Fruit fly (Drosophila melanogaster) whole organism, pupa: ENCODE results near the gene CG13766.

Source experiments
- CG10348 ChIP-seq: fragments of 200-800 bp; sonication (Bioruptor generic); IDR thresholded peaks from 2 replicates; pipeline ENCODE4 v1.3.6; 2022; ENCODE audit warnings: missing biosample characterization, missing genetic modification characterization
- CG12605 ChIP-seq: fragments of 200-800 bp; sonication (Bioruptor generic); IDR thresholded peaks from 2 replicates; pipeline ENCODE4 v1.3.6; 2022; ENCODE audit warnings: missing biosample characterization, missing genetic modification characterization
- CG13204 ChIP-seq: fragments of 200-800 bp; sonication (Bioruptor generic); optimal IDR thresholded peaks from 2 replicates; lab custom pipeline; 2018; ENCODE audit warnings: missing biosample characterization, mild to moderate bottlenecking, missing genetic modification characterization, moderate library complexity
- CG14655 ChIP-seq: fragments of 200-800 bp; sonication (Bioruptor generic); optimal IDR thresholded peaks from 3 replicates; lab custom pipeline; 2017; ENCODE audit warnings: mild to moderate bottlenecking, missing biosample characterization, missing genetic modification reagents, missing genetic modification characterization
- CG15710 ChIP-seq: fragments of 200-800 bp; sonication (Bioruptor generic); optimal IDR thresholded peaks from 2 replicates; lab custom pipeline; 2018; ENCODE audit warnings: missing biosample characterization, mild to moderate bottlenecking, missing genetic modification characterization, moderate library complexity
- CG17806 ChIP-seq: fragments of 200-800 bp; sonication (Bioruptor generic); optimal IDR thresholded peaks from 2 replicates; lab custom pipeline; 2018; ENCODE audit warnings: missing biosample characterization, mild to moderate bottlenecking, missing genetic modification characterization, moderate library complexity
- CG32121 ChIP-seq: fragments of 200-800 bp; sonication (Bioruptor generic); IDR thresholded peaks from 2 replicates; pipeline ENCODE4 v1.3.6; 2022; ENCODE audit warnings: missing biosample characterization, missing genetic modification characterization
- CG34367 ChIP-seq: fragments of 200-800 bp; sonication (Bioruptor generic); optimal IDR thresholded peaks from 2 replicates; lab custom pipeline; 2018; ENCODE audit warnings: missing biosample characterization, mild to moderate bottlenecking, missing genetic modification characterization
- CG4496 ChIP-seq: fragments of 200-800 bp; sonication (Bioruptor generic); IDR thresholded peaks from 3 replicates; pipeline ENCODE4 v1.3.6; 2022; ENCODE audit warnings: missing biosample characterization, missing genetic modification characterization
- CG8159 ChIP-seq: fragments of 200-800 bp; sonication (Bioruptor generic); optimal IDR thresholded peaks from 3 replicates; lab custom pipeline; 2018; ENCODE audit warnings: missing biosample characterization, mild to moderate bottlenecking, missing genetic modification characterization, moderate library complexity
- CG8301 ChIP-seq: fragments of 200-800 bp; sonication (Bioruptor generic); optimal IDR thresholded peaks from 2 replicates; lab custom pipeline; 2018; ENCODE audit warnings: missing biosample characterization, mild to moderate bottlenecking, missing genetic modification characterization
- CG9948 ChIP-seq: fragments of 200-800 bp; sonication (Bioruptor generic); optimal IDR thresholded peaks from 2 replicates; lab custom pipeline; 2018; ENCODE audit warnings: missing biosample characterization, mild to moderate bottlenecking, missing genetic modification characterization, moderate library complexity
- D1 ChIP-seq: fragments of 200-800 bp; sonication (Bioruptor generic); optimal IDR thresholded peaks from 2 replicates; lab custom pipeline; 2018; ENCODE audit warnings: missing biosample characterization, mild to moderate bottlenecking, missing genetic modification characterization, moderate library complexity
- EcR ChIP-seq: fragments of 200-800 bp; sonication (Bioruptor generic); optimal IDR thresholded peaks from 3 replicates; lab custom pipeline; 2019; ENCODE audit warnings: missing biosample characterization, missing genetic modification characterization, mild to moderate bottlenecking, moderate library complexity, missing genetic modification reagents
- Ets98B ChIP-seq: fragments of 200-800 bp; sonication (Bioruptor generic); IDR thresholded peaks from 2 replicates; pipeline ENCODE4 v1.3.6; 2022; ENCODE audit warnings: missing biosample characterization, missing genetic modification characterization
- Pif1A ChIP-seq: fragments of 200-800 bp; sonication (Bioruptor generic); optimal IDR thresholded peaks from 3 replicates; lab custom pipeline; 2016; ENCODE audit warnings: missing biosample characterization, missing genetic modification characterization
- Pif1B ChIP-seq: fragments of 200-800 bp; sonication (Bioruptor generic); optimal IDR thresholded peaks from 3 replicates; lab custom pipeline; 2016; ENCODE audit warnings: missing biosample characterization, missing genetic modification characterization
- Snoo ChIP-seq: fragments of 200-800 bp; sonication (Bioruptor generic); optimal IDR thresholded peaks from 3 replicates; lab custom pipeline; 2017; ENCODE audit warnings: missing biosample characterization, mild to moderate bottlenecking, missing genetic modification characterization, inconsistent platforms
- fd96Ca ChIP-seq: fragments of 200-800 bp; sonication (Bioruptor generic); IDR thresholded peaks from 3 replicates; pipeline ENCODE4 v1.3.6; 2022; ENCODE audit warnings: missing biosample characterization, missing genetic modification characterization
- gl ChIP-seq: fragments of 200-800 bp; sonication (Bioruptor generic); optimal IDR thresholded peaks from 2 replicates; lab custom pipeline; 2018; ENCODE audit warnings: missing biosample characterization, mild to moderate bottlenecking, missing genetic modification characterization
- rn ChIP-seq: fragments of 200-800 bp; sonication (Bioruptor generic); IDR thresholded peaks from 2 replicates; pipeline ENCODE4 v1.3.6; 2022; ENCODE audit warnings: missing biosample characterization, missing genetic modification characterization

The CG13766 gene

dm6 chr2L:6566020-6566687, at the start of gene CG13766:
TSS of gene CG13766 (minus strand) at chr2L:6566181.
- TF ChIP-seq CG10348 = no peak
- no peak for TF ChIP-seq CG15710 (tag; lab: Kevin White, UChicago)
- no peak for TF ChIP-seq CG34367 (tag; lab: Kevin White, UChicago)
- no peak for TF ChIP-seq CG32121 (GFP tag; lab: Robert Waterston, UW)
- TF ChIP-seq CG14655 (GFP tag; lab: Kevin White, UChicago) = no peak

- no peak for TF ChIP-seq CG4496 (GFP tag; lab: Robert Waterston, UW)
- TF ChIP-seq fd96Ca (GFP tag; lab: Robert Waterston, UW) = no peak
- no peak for TF ChIP-seq rn (GFP tag; lab: Robert Waterston, UW)
These were observed 48.4 kb upstream of the CG13766 start for dm6 chr2L:6614229-6614935.

DNA sequence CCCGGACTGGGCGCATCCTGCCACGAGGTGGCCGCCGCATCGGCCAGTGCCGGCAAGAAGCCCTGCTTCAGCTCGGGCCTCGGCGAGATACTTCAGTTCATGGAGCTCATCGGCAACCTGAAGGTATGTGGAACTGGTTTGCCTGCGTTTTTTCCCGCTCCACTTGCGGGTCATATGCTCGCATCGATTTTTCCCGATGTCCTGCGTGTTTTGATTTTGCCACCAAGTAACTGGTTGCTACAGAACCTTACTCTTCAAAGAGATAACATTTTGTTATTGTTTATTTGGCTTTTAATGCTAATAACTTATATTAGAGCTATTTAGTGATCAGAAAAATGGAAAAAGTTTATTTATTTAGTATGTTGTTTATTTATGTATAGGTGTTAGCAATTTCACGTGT, 47.2 kb upstream of the CG13766 start:
- TF ChIP-seq fd96Ca (GFP tag; lab: Robert Waterston, UW) (no peak), CG17806 (tag; lab: Kevin White, UChicago) (no peak), Pif1B (GFP tag; lab: Kevin White, UChicago) (no peak), CG14655 (GFP tag; lab: Kevin White, UChicago) (no peak), rn (GFP tag; lab: Robert Waterston, UW) (no peak), gl (tag; lab: Kevin White, UChicago) (no peak), Pif1A (GFP tag; lab: Kevin White, UChicago) (no peak)

- TF ChIP-seq CG10348 = peak; percentile 100
- TF ChIP-seq CG15710 (tag; lab: Kevin White, UChicago) = peak; percentile 100
- peak; percentile 100 for TF ChIP-seq D1 (tag; lab: Kevin White, UChicago)
- TF ChIP-seq Ets98B = peak; percentile 100
- TF ChIP-seq CG12605 (GFP tag; lab: Robert Waterston, UW) = peak; percentile 100
- peak; percentile 100 for TF ChIP-seq CG4496 (GFP tag; lab: Robert Waterston, UW)
- peak; percentile 100 for TF ChIP-seq CG17806 (tag; lab: Kevin White, UChicago)
- peak; percentile 100 for TF ChIP-seq fd96Ca (GFP tag; lab: Robert Waterston, UW)
- TF ChIP-seq CG8301 (tag; lab: Kevin White, UChicago) = peak; percentile 100
- peak; percentile 100 for TF ChIP-seq CG34367 (tag; lab: Kevin White, UChicago)
- TF ChIP-seq CG14655 (GFP tag; lab: Kevin White, UChicago) = peak; percentile 100
- TF ChIP-seq CG8159 (tag; lab: Kevin White, UChicago) = peak; percentile 100
- TF ChIP-seq gl (tag; lab: Kevin White, UChicago) = peak; percentile 100
- TF ChIP-seq Pif1A (GFP tag; lab: Kevin White, UChicago) = peak; percentile 100
- TF ChIP-seq CG9948 (tag; lab: Kevin White, UChicago) = peak; percentile 100
- peak; percentile 100 for TF ChIP-seq Pif1B (GFP tag; lab: Kevin White, UChicago)
- peak; percentile 87 for TF ChIP-seq EcR (GFP tag; lab: Kevin White, UChicago)
- TF ChIP-seq CG13204 (GFP tag; lab: Kevin White, UChicago) = peak; percentile 100
- peak; percentile 100 for TF ChIP-seq rn (GFP tag; lab: Robert Waterston, UW)
- TF ChIP-seq Snoo = peak; percentile 100
- TF ChIP-seq CG32121 (GFP tag; lab: Robert Waterston, UW) = peak; percentile 100
These were observed 46.6 kb upstream of the CG13766 start for dm6 chr2L:6612477-6613004.

DNA sequence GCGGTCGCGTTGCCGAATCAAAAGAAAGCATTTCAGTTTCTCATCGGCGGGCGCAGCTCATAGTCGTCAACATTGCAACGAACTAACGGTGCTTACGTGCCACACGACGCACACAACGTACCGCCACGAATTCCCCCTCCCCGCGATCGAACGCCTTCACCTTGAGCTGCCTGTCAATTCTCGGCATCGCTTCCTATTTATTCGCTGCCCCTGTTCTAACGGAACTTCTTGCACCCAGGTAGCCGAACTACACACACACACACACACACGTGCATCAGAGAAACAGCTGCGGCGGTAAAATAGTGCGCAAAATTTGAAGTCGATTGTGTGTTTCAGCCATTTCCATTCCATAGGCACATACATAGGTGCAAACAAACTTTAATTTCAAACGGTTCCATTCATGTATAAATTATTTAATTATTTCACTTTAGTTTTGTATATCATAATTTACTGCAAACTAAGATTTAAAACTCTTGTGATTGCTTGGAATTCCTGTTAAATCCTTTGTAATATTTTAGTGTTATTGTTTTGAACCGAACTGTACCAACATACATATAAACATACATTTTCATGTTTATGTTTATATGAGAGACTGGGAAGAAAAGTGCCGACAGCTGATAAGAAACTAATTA, 45.5 kb upstream of the CG13766 start:
- TF ChIP-seq rn (GFP tag; lab: Robert Waterston, UW) = no peak
- no peak for TF ChIP-seq CG13204 (GFP tag; lab: Kevin White, UChicago)
- TF ChIP-seq Ets98B = no peak
- peak; percentile 13 for TF ChIP-seq CG8301 (tag; lab: Kevin White, UChicago)
- no peak for TF ChIP-seq CG9948 (tag; lab: Kevin White, UChicago)
- no peak for TF ChIP-seq gl (tag; lab: Kevin White, UChicago)
- TF ChIP-seq fd96Ca (GFP tag; lab: Robert Waterston, UW) = 0 out of 3 replicates have a peak, but pooled peaks have one; percentile 12
- no peak for TF ChIP-seq Snoo
- no peak for TF ChIP-seq CG17806 (tag; lab: Kevin White, UChicago)
- TF ChIP-seq CG14655 (GFP tag; lab: Kevin White, UChicago) = peak; percentile 12
- no peak for TF ChIP-seq CG8159 (tag; lab: Kevin White, UChicago)
